Worm (Caenorhabditis elegans): ENCODE results near the gene acr-9.

DNA sequence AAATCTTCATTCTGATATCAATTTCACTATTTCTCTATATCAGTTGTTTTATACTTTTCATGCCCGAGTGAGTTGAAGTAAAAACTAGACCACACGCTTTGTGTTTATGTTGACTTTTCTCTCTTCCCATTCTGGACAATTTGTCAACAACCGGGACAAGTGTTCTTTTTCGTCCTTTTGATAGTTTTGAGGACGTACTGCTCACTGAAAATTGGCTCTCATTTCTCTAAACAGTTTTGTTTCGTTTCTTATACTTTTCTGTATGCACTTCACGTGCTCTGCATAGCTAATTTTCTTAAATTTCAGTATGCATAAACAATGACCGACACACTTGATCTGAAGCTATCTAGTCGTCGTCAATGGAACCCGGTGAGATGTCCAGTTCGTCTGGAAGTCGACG is 41.0 kb upstream of the acr-9 start, which contains the start of gene adm-2:
- no peak for TF ChIP-seq hmbx-1 (tag; optimal IDR thresholded peaks at IDR 0.05)
- no peak for TF ChIP-seq F13C5.2 (tag; optimal IDR thresholded peaks at IDR 0.05)
- no peak for TF ChIP-seq aly-1 (tag; optimal IDR thresholded peaks at IDR 0.05)
- TF ChIP-seq ceh-13 (GFP tag; optimal IDR thresholded peaks at IDR 0.05) = no peak
- TF ChIP-seq hmg-4 (GFP tag; optimal IDR thresholded peaks at IDR 0.05) = no peak
- TF ChIP-seq tra-4 (tag; optimal IDR thresholded peaks at IDR 0.05) = no peak
- no peak for TF ChIP-seq ama-1 (optimal IDR thresholded peaks at IDR 0.05)
- no peak for TF ChIP-seq ceh-36 (tag; optimal IDR thresholded peaks at IDR 0.05)
- no peak for TF ChIP-seq scrt-1 (GFP tag; IDR thresholded peaks at IDR 0.05)
- TF ChIP-seq pes-1 (GFP tag; IDR thresholded peaks at IDR 0.05) = no peak

Measured in whole organism, early embryonic.